Worm (Caenorhabditis elegans) whole organism, L1 larva: Measurements from ENCODE around the gene T24C4.5.

Experiments used
- C04F5.9 ChIP-seq: sonication (generic microtip); optimal IDR thresholded peaks from 2 replicates; lab custom pipeline; 2016; ENCODE audit warnings: missing genetic modification characterization, missing compliant biosample characterization
- F16B12.6 ChIP-seq: fragments of 150-350 bp; optimal IDR thresholded peaks from 2 replicates; lab custom pipeline; 2014; ENCODE audit warnings: missing biosample characterization, missing genetic modification characterization
- Y116A8C.19 ChIP-seq: sonication (generic microtip); optimal IDR thresholded peaks from 2 replicates; lab custom pipeline; 2016; ENCODE audit warnings: missing compliant biosample characterization, missing genetic modification characterization, borderline replicate concordance
- aha-1 ChIP-seq: fragments of 150-350 bp; optimal IDR thresholded peaks from 2 replicates; lab custom pipeline; 2014; ENCODE audit warnings: missing biosample characterization, missing genetic modification characterization
- alr-1 ChIP-seq: fragments of 200-800 bp; sonication (Bioruptor generic); optimal IDR thresholded peaks from 2 replicates; lab custom pipeline; 2018; ENCODE audit warnings: borderline replicate concordance, mild to moderate bottlenecking, missing genetic modification characterization, missing compliant biosample characterization
- ama-1 ChIP-seq: fragments of 150-350 bp; optimal IDR thresholded peaks from 2 replicates; lab custom pipeline; 2014
- ceh-63 ChIP-seq: fragments of 200-800 bp; sonication (Bioruptor generic); optimal IDR thresholded peaks from 2 replicates; lab custom pipeline; 2018; ENCODE audit warnings: mild to moderate bottlenecking, missing genetic modification characterization, missing compliant biosample characterization
- ceh-8 ChIP-seq: fragments of 200-800 bp; sonication (Bioruptor generic); optimal IDR thresholded peaks from 2 replicates; lab custom pipeline; 2018; ENCODE audit warnings: mild to moderate bottlenecking, missing genetic modification characterization, moderate library complexity, missing compliant biosample characterization
- ceh-82 ChIP-seq, 3 experiments: fragments of 150-350 bp in 1 of 3; sonication (generic microtip) in 2 of 3; optimal IDR thresholded peaks; 2 replicates each; lab custom pipeline; 2014 to 2017; ENCODE audit warnings: missing biosample characterization in 3 of 3, missing genetic modification characterization in 3 of 3
- ceh-88 ChIP-seq: fragments of 200-800 bp; sonication (Bioruptor generic); IDR thresholded peaks from 2 replicates; pipeline ENCODE4 v1.3.6; 2022; ENCODE audit warnings: missing genetic modification characterization, missing compliant biosample characterization
- ces-1 ChIP-seq: fragments of 150-350 bp; optimal IDR thresholded peaks from 2 replicates; lab custom pipeline; 2014; ENCODE audit warnings: missing biosample characterization, missing genetic modification reagents, missing genetic modification characterization
- dpl-1 ChIP-seq, 3 experiments: fragments of 150-350 bp in 2 of 3; sonication (generic microtip) in 1 of 3; optimal IDR thresholded peaks; 2 replicates each; lab custom pipeline; 2014 to 2017; ENCODE audit warnings: missing biosample characterization in 3 of 3, missing genetic modification characterization in 3 of 3, missing genetic modification reagents in 3 of 3
- dsc-1 ChIP-seq: sonication (generic microtip); optimal IDR thresholded peaks from 2 replicates; lab custom pipeline; 2016; ENCODE audit warnings: mild to moderate bottlenecking, missing genetic modification characterization, missing compliant biosample characterization
- efl-1 ChIP-seq, 4 experiments: fragments of 150-350 bp; optimal IDR thresholded peaks in 3 of 4; peaks in 1 of 4; 1 replicate in 1 of 4; 2 replicates in 3 of 4; lab custom pipeline; 2014; ENCODE audit warnings: missing biosample characterization in 2 of 4, missing genetic modification characterization in 2 of 4, missing genetic modification reagents in 2 of 4
- egl-27 ChIP-seq, 2 experiments: fragments of 150-350 bp in 1 of 2; sonication (generic microtip); optimal IDR thresholded peaks; 3 replicates each; lab custom pipeline; 2017 to 2018; ENCODE audit warnings: missing biosample characterization in 2 of 2, missing genetic modification characterization in 2 of 2, missing genetic modification reagents in 2 of 2
- elt-2 ChIP-seq: sonication (generic microtip); optimal IDR thresholded peaks from 2 replicates; lab custom pipeline; 2016; ENCODE audit warnings: missing genetic modification characterization, mild to moderate bottlenecking, inconsistent platforms, missing compliant biosample characterization, missing genetic modification reagents
- elt-3 ChIP-seq, 6 experiments: fragments of 150-350 bp in 1 of 6; sonication (generic microtip); optimal IDR thresholded peaks; 2 replicates each; lab custom pipeline; 2017 to 2018; ENCODE audit warnings: missing biosample characterization in 6 of 6, missing genetic modification characterization in 6 of 6, inconsistent platforms in 1 of 6
- fos-1 ChIP-seq: fragments of 150-350 bp; optimal IDR thresholded peaks from 2 replicates; lab custom pipeline; 2014; ENCODE audit warnings: missing biosample characterization, missing genetic modification characterization
- hlh-17 ChIP-seq: fragments of 200-800 bp; sonication (Bioruptor generic); optimal IDR thresholded peaks from 2 replicates; lab custom pipeline; 2018; ENCODE audit warnings: missing genetic modification characterization, mild to moderate bottlenecking, missing compliant biosample characterization, moderate library complexity, borderline replicate concordance
- irx-1 ChIP-seq: sonication (generic microtip); optimal IDR thresholded peaks from 2 replicates; lab custom pipeline; 2016; ENCODE audit warnings: missing genetic modification characterization, missing compliant biosample characterization
- jun-1 ChIP-seq: fragments of 150-350 bp; optimal IDR thresholded peaks from 2 replicates; lab custom pipeline; 2014; ENCODE audit warnings: missing biosample characterization, missing genetic modification reagents, missing genetic modification characterization
- lin-13 ChIP-seq: fragments of 150-350 bp; optimal IDR thresholded peaks from 2 replicates; lab custom pipeline; 2014; ENCODE audit warnings: missing biosample characterization, missing genetic modification reagents, missing genetic modification characterization
- lin-14 ChIP-seq: fragments of 200-800 bp; sonication (Bioruptor generic); optimal IDR thresholded peaks from 2 replicates; lab custom pipeline; 2018; ENCODE audit warnings: mild to moderate bottlenecking, missing genetic modification characterization, moderate library complexity, missing compliant biosample characterization
- lir-3 ChIP-seq: sonication (generic microtip); optimal IDR thresholded peaks from 2 replicates; lab custom pipeline; 2016; ENCODE audit warnings: mild to moderate bottlenecking, missing genetic modification characterization, moderate library complexity, missing compliant biosample characterization; ENCODE audit not compliant: poor library complexity
- mab-9 ChIP-seq: fragments of 200-800 bp; sonication (Bioruptor generic); IDR thresholded peaks from 2 replicates; pipeline ENCODE4 v1.3.6; 2022; ENCODE audit warnings: missing genetic modification reagents, missing genetic modification characterization, missing compliant biosample characterization
- mef-2 ChIP-seq: fragments of 150-350 bp; optimal IDR thresholded peaks from 2 replicates; lab custom pipeline; 2014; ENCODE audit warnings: missing biosample characterization, missing genetic modification characterization
- nhr-11 ChIP-seq: fragments of 150-350 bp; optimal IDR thresholded peaks from 2 replicates; lab custom pipeline; 2014; ENCODE audit warnings: missing biosample characterization, missing genetic modification characterization
- nhr-12 ChIP-seq: sonication (generic microtip); optimal IDR thresholded peaks from 2 replicates; lab custom pipeline; 2017; ENCODE audit warnings: missing biosample characterization, missing genetic modification characterization
- nhr-20 ChIP-seq: sonication (generic microtip); optimal IDR thresholded peaks from 2 replicates; lab custom pipeline; 2016; ENCODE audit warnings: mild to moderate bottlenecking, missing genetic modification characterization, missing compliant biosample characterization
- nhr-237 ChIP-seq: fragments of 150-350 bp; optimal IDR thresholded peaks from 2 replicates; lab custom pipeline; 2014; ENCODE audit warnings: missing biosample characterization, missing genetic modification characterization
- nhr-76 ChIP-seq: sonication (generic microtip); optimal IDR thresholded peaks from 2 replicates; lab custom pipeline; 2017; ENCODE audit warnings: missing biosample characterization, missing genetic modification characterization
- nhr-77 ChIP-seq: fragments of 150-350 bp; optimal IDR thresholded peaks from 2 replicates; lab custom pipeline; 2014; ENCODE audit warnings: missing biosample characterization, missing genetic modification characterization
- pag-3 ChIP-seq: sonication (generic microtip); optimal IDR thresholded peaks from 2 replicates; lab custom pipeline; 2017; ENCODE audit warnings: missing genetic modification characterization, mild to moderate bottlenecking, missing compliant biosample characterization, antibody characterized with exemption, borderline replicate concordance; ENCODE audit not compliant: insufficient read depth
- pax-3 ChIP-seq: fragments of 200-800 bp; sonication (Bioruptor generic); optimal IDR thresholded peaks from 2 replicates; lab custom pipeline; 2018; ENCODE audit warnings: mild to moderate bottlenecking, missing genetic modification characterization, moderate library complexity, missing compliant biosample characterization
- rnt-1 ChIP-seq: sonication (generic microtip); optimal IDR thresholded peaks from 2 replicates; lab custom pipeline; 2016; ENCODE audit warnings: mild to moderate bottlenecking, missing genetic modification characterization, moderate library complexity, missing compliant biosample characterization
- skn-1 ChIP-seq: fragments of 150-350 bp; optimal IDR thresholded peaks from 2 replicates; lab custom pipeline; 2014; ENCODE audit warnings: missing biosample characterization, missing genetic modification characterization
- snpc-4 ChIP-seq: fragments of 150-350 bp; optimal IDR thresholded peaks from 2 replicates; lab custom pipeline; 2014; ENCODE audit warnings: missing biosample characterization, missing genetic modification characterization
- snu-23 ChIP-seq: sonication (generic microtip); optimal IDR thresholded peaks from 2 replicates; lab custom pipeline; 2016; ENCODE audit warnings: missing genetic modification characterization, missing compliant biosample characterization
- sox-4 ChIP-seq: sonication (generic microtip); optimal IDR thresholded peaks from 2 replicates; lab custom pipeline; 2016; ENCODE audit warnings: missing genetic modification characterization, missing compliant biosample characterization
- sup-37 ChIP-seq: fragments of 200-800 bp; sonication (Bioruptor generic); optimal IDR thresholded peaks from 2 replicates; lab custom pipeline; 2018; ENCODE audit warnings: mild to moderate bottlenecking, missing genetic modification characterization, missing compliant biosample characterization
- tbx-2 ChIP-seq: sonication (generic microtip); optimal IDR thresholded peaks from 2 replicates; lab custom pipeline; 2016; ENCODE audit warnings: missing genetic modification characterization, missing compliant biosample characterization
- unc-130 ChIP-seq: fragments of 150-350 bp; optimal IDR thresholded peaks from 2 replicates; lab custom pipeline; 2017; ENCODE audit warnings: missing biosample characterization, missing genetic modification characterization, inconsistent platforms
- unc-30 ChIP-seq: sonication (generic microtip); optimal IDR thresholded peaks from 2 replicates; lab custom pipeline; 2017; ENCODE audit warnings: missing biosample characterization, missing genetic modification characterization
- unc-62 ChIP-seq: fragments of 150-350 bp; optimal IDR thresholded peaks from 2 replicates; lab custom pipeline; 2014; ENCODE audit warnings: missing biosample characterization, missing genetic modification reagents, missing genetic modification characterization
- vab-15 ChIP-seq: sonication (generic microtip); optimal IDR thresholded peaks from 2 replicates; lab custom pipeline; 2017; ENCODE audit warnings: missing genotype, mild to moderate bottlenecking, missing genetic modification characterization, missing compliant biosample characterization
- xbp-1 ChIP-seq: sonication (generic microtip); optimal IDR thresholded peaks from 2 replicates; lab custom pipeline; 2016; ENCODE audit warnings: missing genetic modification characterization, missing compliant biosample characterization
- ztf-11 ChIP-seq, 2 experiments: sonication (generic microtip); optimal IDR thresholded peaks; 2 replicates each; lab custom pipeline; 2016 to 2017; ENCODE audit warnings: missing genetic modification characterization in 2 of 2, missing biosample characterization in 1 of 2, missing compliant biosample characterization in 1 of 2
- ztf-4 ChIP-seq: fragments of 150-350 bp; optimal IDR thresholded peaks from 2 replicates; lab custom pipeline; 2014; ENCODE audit warnings: missing biosample characterization, missing genetic modification characterization

The T24C4.5 gene

ce11 chrIII:833711-834442 is 45.7 kb downstream of the T24C4.5 start (continued):
- TF ChIP-seq pag-3 (tag; lab: Kevin White, UChicago) (no peak), dpl-1 (GFP tag; optimal IDR thresholded peaks at IDR 0.05; lab: Kevin White, UChicago) (peak; percentile 67 to 68 (median 67)), lir-3 (tag; lab: Kevin White, UChicago) (peak; percentile 12), dsc-1 (tag; lab: Kevin White, UChicago) (peak; percentile 65), vab-15 (tag; lab: Kevin White, UChicago) (no peak), elt-3 (tag; optimal IDR thresholded peaks at IDR 0.05; lab: Kevin White, UChicago) (peak in 5 of 6 experiments; percentile 5 to 84 (median 65)), ztf-11 (tag; optimal IDR thresholded peaks at IDR 0.05; lab: Kevin White, UChicago) (peak in 1 of 2 experiments; percentile 11), xbp-1 (tag; lab: Kevin White, UChicago) (peak; percentile 82), ztf-4 (peak; percentile 37), efl-1 (optimal IDR thresholded peaks at IDR 0.05; lab: Kevin White, UChicago) (peak; percentile 79 to 90), efl-1 (GFP tag; optimal IDR thresholded peaks at IDR 0.05 in 1 of 2; lab: Kevin White, UChicago) (peak; percentile 69 to 96), unc-30 (tag; lab: Kevin White, UChicago) (no peak), mef-2 (tag; lab: Kevin White, UChicago) (no peak), unc-62 (GFP tag; lab: Kevin White, UChicago) (no peak), ceh-8 (peak; percentile 32), tbx-2 (tag; lab: Kevin White, UChicago) (peak; percentile 86), aha-1 (no peak), nhr-12 (tag; lab: Kevin White, UChicago) (no peak), alr-1 (no peak), skn-1 (tag; lab: Kevin White, UChicago) (peak; percentile 96), sup-37 (peak; percentile 45), sox-4 (no peak), ces-1 (GFP tag; lab: Kevin White, UChicago) (no peak), pax-3 (tag; lab: Kevin White, UChicago) (peak; percentile 70), snpc-4 (tag; lab: Kevin White, UChicago) (peak; percentile 80), ama-1 (lab: Kevin White, UChicago) (peak; percentile 80), nhr-237 (peak; percentile 90), nhr-11 (peak; percentile 84), C04F5.9 (tag; lab: Kevin White, UChicago) (no peak), lin-13 (GFP tag; lab: Kevin White, UChicago) (peak; percentile 91), nhr-20 (tag; lab: Kevin White, UChicago) (peak; percentile 91), F16B12.6 (tag; lab: Kevin White, UChicago) (peak; percentile 32), egl-27 (tag; optimal IDR thresholded peaks at IDR 0.05; lab: Kevin White, UChicago) (peak; percentile 74 to 78), mab-9 (GFP tag; lab: Robert Waterston, UW) (peak; percentile 63; the same call in 1 of the 2 replicates), nhr-77 (tag; lab: Kevin White, UChicago) (peak; percentile 95), unc-130 (tag; lab: Kevin White, UChicago) (peak; percentile 80), ceh-82 (tag; optimal IDR thresholded peaks at IDR 0.05; lab: Kevin White, UChicago) (peak; percentile 75 to 97 (median 85)), irx-1 (tag; lab: Kevin White, UChicago) (peak; percentile 78), elt-2 (tag; lab: Kevin White, UChicago) (peak; percentile 63)
- TF ChIP-seq, all 84 proteins: peak for 55

- peak; percentile 60 for TF ChIP-seq lin-14
- peak; percentile 36 for TF ChIP-seq snu-23 (GFP tag; lab: Kevin White, UChicago)
- peak; percentile 72 for TF ChIP-seq nhr-20 (tag; lab: Kevin White, UChicago)
- no peak for TF ChIP-seq mab-9 (GFP tag; lab: Robert Waterston, UW)
- no peak for TF ChIP-seq Y116A8C.19 (tag; lab: Kevin White, UChicago)
- no peak for TF ChIP-seq fos-1 (tag; lab: Kevin White, UChicago)
- TF ChIP-seq ceh-63 = no peak
- peak; percentile 11 for TF ChIP-seq jun-1 (tag; lab: Kevin White, UChicago)
- TF ChIP-seq hlh-17 = no peak
- TF ChIP-seq rnt-1 (tag; lab: Kevin White, UChicago) = no peak
- TF ChIP-seq lir-3 (tag; lab: Kevin White, UChicago) = peak; percentile 7
- TF ChIP-seq sup-37 = no peak
- no peak for TF ChIP-seq ceh-88 (GFP tag; lab: Robert Waterston, UW)
- no peak for TF ChIP-seq skn-1 (tag; lab: Kevin White, UChicago)
- peak in 1 of 3 experiments; percentile 18 for TF ChIP-seq dpl-1 (GFP tag; optimal IDR thresholded peaks at IDR 0.05; lab: Kevin White, UChicago)
- no peak for TF ChIP-seq nhr-76 (tag; lab: Kevin White, UChicago)
These were observed 46.6 kb downstream of the T24C4.5 start, which contains the start of gene zip-2 for ce11 chrIII:832855-833504. zip-2 (plus strand) TSS chrIII:832982.
